Worm (Caenorhabditis elegans) whole organism, L4 larva: ENCODE results near the gene C26E6.1.
A peak's percentile ranks its signal among the peaks of the same experiment; 100 is the strongest.
"Not testable (repeated sequence)": the region's sequence is repeated elsewhere in the genome, so short reads cannot be mapped to it uniquely, and the experiment has no call there.

Experiments used
- D1046.2 ChIP-seq: fragments of 200-800 bp; sonication (Bioruptor generic); IDR thresholded peaks from 2 replicates; pipeline ENCODE4 v1.3.6; 2022; ENCODE audit warnings: missing genetic modification characterization, missing compliant biosample characterization
- ZK337.2 ChIP-seq: fragments of 200-800 bp; sonication (Bioruptor generic); IDR thresholded peaks from 2 replicates; pipeline ENCODE4 v1.3.6; 2022; ENCODE audit warnings: missing genetic modification reagents, missing genetic modification characterization, missing compliant biosample characterization
- ama-1 ChIP-seq: fragments of 150-350 bp; optimal IDR thresholded peaks from 2 replicates; lab custom pipeline; 2014; ENCODE audit warnings: inconsistent platforms, mixed read lengths
- ceh-82 ChIP-seq: sonication (generic microtip); optimal IDR thresholded peaks from 2 replicates; lab custom pipeline; 2017; ENCODE audit warnings: missing biosample characterization, missing genetic modification characterization
- ces-1 ChIP-seq: fragments of 150-350 bp; sonication (generic microtip); optimal IDR thresholded peaks from 4 replicates; lab custom pipeline; 2014; ENCODE audit warnings: missing biosample characterization, missing genetic modification reagents, missing genetic modification characterization
- ctbp-1 ChIP-seq: fragments of 200-800 bp; sonication (Bioruptor generic); IDR thresholded peaks from 2 replicates; pipeline ENCODE4 v1.3.6; 2022; ENCODE audit warnings: missing genetic modification reagents, missing genetic modification characterization, missing compliant biosample characterization
- daf-19 ChIP-seq: fragments of 200-800 bp; sonication (Bioruptor generic); conservative IDR thresholded peaks from 2 replicates; pipeline ENCODE4 v1.3.6; 2022; ENCODE audit warnings: missing genetic modification characterization, missing compliant biosample characterization
- duxl-1 ChIP-seq: sonication (generic microtip); optimal IDR thresholded peaks from 2 replicates; lab custom pipeline; 2016; ENCODE audit warnings: mild to moderate bottlenecking, missing genetic modification characterization, moderate library complexity, missing compliant biosample characterization; ENCODE audit not compliant: poor library complexity
- egl-27 ChIP-seq: sonication (generic microtip); optimal IDR thresholded peaks from 3 replicates; lab custom pipeline; 2017; ENCODE audit warnings: missing biosample characterization, missing genetic modification reagents, missing genetic modification characterization
- egl-43 ChIP-seq: fragments of 200-800 bp; sonication (Bioruptor generic); IDR thresholded peaks from 2 replicates; pipeline ENCODE4 v1.3.6; 2022; ENCODE audit warnings: missing genetic modification reagents, missing genetic modification characterization, missing compliant biosample characterization
- fkh-10 ChIP-seq: fragments of 150-350 bp; optimal IDR thresholded peaks from 2 replicates; lab custom pipeline; 2014; ENCODE audit warnings: missing biosample characterization, missing genetic modification reagents, missing genetic modification characterization
- hif-1 ChIP-seq, 2 experiments: sonication (generic microtip); optimal IDR thresholded peaks; 2 replicates each; lab custom pipeline; 2016 to 2017; ENCODE audit warnings: missing compliant biosample characterization in 2 of 2, missing genetic modification characterization in 2 of 2, missing genetic modification reagents in 2 of 2, missing genotype in 2 of 2, mild to moderate bottlenecking in 1 of 2
- hlh-11 ChIP-seq: fragments of 200-800 bp; sonication (Bioruptor generic); optimal IDR thresholded peaks from 2 replicates; lab custom pipeline; 2018; ENCODE audit warnings: mild to moderate bottlenecking, missing genetic modification characterization, missing compliant biosample characterization
- hlh-30 ChIP-seq: sonication (generic microtip); optimal IDR thresholded peaks from 2 replicates; lab custom pipeline; 2017; ENCODE audit warnings: antibody characterized with exemption, mild to moderate bottlenecking, missing genetic modification characterization, missing compliant biosample characterization; ENCODE audit not compliant: insufficient read depth
- lin-1 ChIP-seq: fragments of 200-800 bp; sonication (Bioruptor generic); IDR thresholded peaks from 2 replicates; pipeline ENCODE4 v1.3.6; 2022; ENCODE audit warnings: missing genetic modification reagents, missing genetic modification characterization, missing compliant biosample characterization
- lin-15B ChIP-seq: fragments of 150-350 bp; sonication (generic microtip); optimal IDR thresholded peaks from 3 replicates; lab custom pipeline; 2014; ENCODE audit warnings: missing biosample characterization, missing genetic modification characterization
- lin-39 ChIP-seq: fragments of 150-350 bp; optimal IDR thresholded peaks from 2 replicates; lab custom pipeline; 2014; ENCODE audit warnings: missing biosample characterization, missing genetic modification reagents, missing genetic modification characterization
- lsy-2 ChIP-seq, 2 experiments: fragments of 150-350 bp in 1 of 2; sonication (generic microtip) in 1 of 2; optimal IDR thresholded peaks; 2 replicates each; lab custom pipeline; 2014 to 2017; ENCODE audit warnings: missing biosample characterization in 2 of 2, missing genetic modification characterization in 2 of 2
- mdl-1 ChIP-seq, 2 experiments: fragments of 150-350 bp in 1 of 2; sonication (generic microtip) in 1 of 2; optimal IDR thresholded peaks; 2 replicates each; lab custom pipeline; 2014 to 2017; ENCODE audit warnings: missing biosample characterization in 2 of 2, missing genetic modification characterization in 2 of 2
- mes-2 ChIP-seq: sonication (generic microtip); optimal IDR thresholded peaks from 2 replicates; lab custom pipeline; 2016; ENCODE audit warnings: missing genotype, mild to moderate bottlenecking, missing genetic modification characterization, missing compliant biosample characterization; ENCODE audit not compliant: poor library complexity, severe bottlenecking
- mxl-2 ChIP-seq: fragments of 200-800 bp; sonication (Bioruptor generic); conservative IDR thresholded peaks from 2 replicates; pipeline ENCODE4 v1.3.6; 2022; ENCODE audit warnings: missing genetic modification reagents, missing genetic modification characterization, missing compliant biosample characterization
- nhr-102 ChIP-seq: sonication (generic microtip); optimal IDR thresholded peaks from 2 replicates; lab custom pipeline; 2016; ENCODE audit warnings: mild to moderate bottlenecking, missing genetic modification characterization, moderate library complexity, missing compliant biosample characterization
- nhr-48 ChIP-seq: sonication (generic microtip); optimal IDR thresholded peaks from 2 replicates; lab custom pipeline; 2016; ENCODE audit warnings: mild to moderate bottlenecking, missing genetic modification characterization, missing compliant biosample characterization
- pha-4 ChIP-seq, 2 experiments: fragments of 150-350 bp in 1 of 2; fragments of 200-800 bp in 1 of 2; sonication (Bioruptor generic) in 1 of 2; IDR thresholded peaks in 1 of 2; optimal IDR thresholded peaks in 1 of 2; 2 replicates each; pipeline versions ENCODE4 v1.3.6 to Lab custom; 2014 to 2022; ENCODE audit warnings: missing genetic modification characterization in 2 of 2, missing genetic modification reagents in 2 of 2, missing biosample characterization in 1 of 2, missing compliant biosample characterization in 1 of 2
- rbr-2 ChIP-seq: sonication (generic microtip); optimal IDR thresholded peaks from 2 replicates; lab custom pipeline; 2016; ENCODE audit warnings: missing genotype, missing genetic modification characterization, missing compliant biosample characterization
- snpc-1.2 ChIP-seq: fragments of 200-800 bp; sonication (Bioruptor generic); IDR thresholded peaks from 2 replicates; pipeline ENCODE4 v1.3.6; 2022; ENCODE audit warnings: missing genetic modification reagents, missing genetic modification characterization, missing compliant biosample characterization
- tag-97 ChIP-seq: fragments of 200-800 bp; sonication (Bioruptor generic); IDR thresholded peaks from 2 replicates; pipeline ENCODE4 v1.3.6; 2022; ENCODE audit warnings: missing genetic modification characterization, missing compliant biosample characterization
- unc-130 ChIP-seq: sonication (generic microtip); optimal IDR thresholded peaks from 2 replicates; lab custom pipeline; 2016; ENCODE audit warnings: missing genetic modification reagents, missing genetic modification characterization, missing compliant biosample characterization
- zag-1 ChIP-seq: fragments of 150-350 bp; optimal IDR thresholded peaks from 2 replicates; lab custom pipeline; 2014; ENCODE audit warnings: missing biosample characterization, missing genetic modification characterization
- zfp-3 ChIP-seq: fragments of 200-800 bp; sonication (Bioruptor generic); conservative IDR thresholded peaks from 2 replicates; pipeline ENCODE4 v1.3.6; 2022; ENCODE audit warnings: missing genetic modification reagents, missing genetic modification characterization, missing compliant biosample characterization
- ztf-7 ChIP-seq: fragments of 150-350 bp; optimal IDR thresholded peaks from 2 replicates; lab custom pipeline; 2014; ENCODE audit warnings: missing biosample characterization, missing genetic modification characterization

Gene C26E6.1

ce11 chrIII:4962886-4963285, 6.2 kb downstream of the C26E6.1 start, which contains the start of gene C27F2.9 (continued):
- TF ChIP-seq lin-1 (GFP tag; lab: Robert Waterston, UW) (no peak), zfp-3 (0 out of 2 replicates have a peak, but pooled peaks have one; percentile 57), unc-130 (GFP tag; lab: Kevin White, UChicago) (peak; percentile 59), rbr-2 (tag; lab: Kevin White, UChicago) (peak; percentile 82), zag-1 (no peak), ztf-7 (peak; percentile 43), snpc-1.2 (GFP tag; lab: Robert Waterston, UW) (no peak), nhr-102 (peak; percentile 85), mes-2 (peak; percentile 95), duxl-1 (peak; percentile 82), ceh-82 (no peak), hlh-30 (peak; percentile 73), lin-15B (peak; percentile 36), mxl-2 (GFP tag; lab: Robert Waterston, UW) (no peak), ctbp-1 (GFP tag; lab: Robert Waterston, UW) (peak; percentile 32; the same call in 1 of the 2 replicates)

- TF ChIP-seq ces-1 (GFP tag; lab: Kevin White, UChicago) (no peak), daf-19 (GFP tag; lab: Robert Waterston, UW) (no peak), egl-27 (tag; lab: Kevin White, UChicago) (no peak), hlh-11 (tag; lab: Kevin White, UChicago) (no peak), snpc-1.2 (GFP tag; lab: Robert Waterston, UW) (no peak), pha-4 (GFP tag; IDR thresholded peaks at IDR 0.05; lab: Robert Waterston, UW) (no peak), pha-4 (tag; optimal IDR thresholded peaks at IDR 0.05; lab: Kevin White, UChicago) (no peak)
Observed at ce11 chrIII:4965271-4965670, 8.6 kb downstream of the C26E6.1 start, which contains the start of gene nca-2. nca-2 (plus strand) TSS chrIII:4965571.

- 0 out of 2 replicates have a peak, but pooled peaks have one; percentile 23 for TF ChIP-seq ctbp-1 (GFP tag; lab: Robert Waterston, UW)
- peak in 1 of 2 experiments; percentile 31 for TF ChIP-seq lsy-2 (tag; optimal IDR thresholded peaks at IDR 0.05; lab: Kevin White, UChicago)
- peak; percentile 95 for TF ChIP-seq ces-1 (GFP tag; lab: Kevin White, UChicago)
- no peak for TF ChIP-seq ama-1 (lab: Kevin White, UChicago)
- TF ChIP-seq fkh-10 (GFP tag; lab: Kevin White, UChicago): peak; percentile 79
- TF ChIP-seq tag-97: no peak
Observed at ce11 chrIII:4967236-4967635, 10.6 kb downstream of the C26E6.1 start.

- TF ChIP-seq ctbp-1 (GFP tag; lab: Robert Waterston, UW) (0 out of 2 replicates have a peak, but pooled peaks have one; percentile 22), hlh-11 (tag; lab: Kevin White, UChicago) (no peak), lin-39 (tag; lab: Kevin White, UChicago) (no peak), ZK337.2 (GFP tag; lab: Robert Waterston, UW) (no peak), mdl-1 (tag; optimal IDR thresholded peaks at IDR 0.05; lab: Kevin White, UChicago) (peak in 1 of 2 experiments; percentile 53), hif-1 (tag; optimal IDR thresholded peaks at IDR 0.05; lab: Kevin White, UChicago) (no peak)
- TF ChIP-seq, all 104 proteins: peak for 2
Observed at ce11 chrIII:4968146-4968545, 11.5 kb downstream of the C26E6.1 start.

ce11 chrIII:4980367-4980766, 23.7 kb downstream of the C26E6.1 start, which contains the start of gene C27F2.6:
C27F2.6 (minus strand) TSS chrIII:4980467.
- TF ChIP-seq egl-43 (GFP tag; lab: Robert Waterston, UW); nhr-48 (tag; lab: Kevin White, UChicago); D1046.2 (GFP tag; lab: Robert Waterston, UW): not testable (repeated sequence)
